Fruit fly (Drosophila melanogaster) whole organism, embryonic: ENCODE measurements around the gene CG15876.
A peak's percentile ranks its signal among the peaks of the same experiment; 100 is the strongest.

Experiments used
- Abd-B ChIP-seq: fragments of 200-800 bp; sonication (Bioruptor generic); optimal IDR thresholded peaks from 2 replicates; lab custom pipeline; 2018; ENCODE audit warnings: missing biosample characterization, mild to moderate bottlenecking, missing genetic modification characterization, moderate library complexity
- Asciz ChIP-seq: fragments of 200-800 bp; sonication (Bioruptor generic); optimal IDR thresholded peaks from 2 replicates; lab custom pipeline; 2017; ENCODE audit warnings: missing biosample characterization, mild to moderate bottlenecking, missing genetic modification characterization, missing genetic modification reagents
- Atf-2 ChIP-seq: fragments of 200-800 bp; sonication (Bioruptor generic); optimal IDR thresholded peaks from 2 replicates; lab custom pipeline; 2016; ENCODE audit warnings: missing biosample characterization, missing genetic modification characterization
- CG10274 ChIP-seq: fragments of 200-800 bp; sonication (Bioruptor generic); optimal IDR thresholded peaks from 3 replicates; lab custom pipeline; 2017; ENCODE audit warnings: missing biosample characterization, mild to moderate bottlenecking, missing genetic modification characterization
- CG10366 ChIP-seq: fragments of 200-800 bp; sonication (Bioruptor generic); IDR thresholded peaks from 2 replicates; pipeline ENCODE4 v1.3.6; 2022; ENCODE audit warnings: missing biosample characterization, missing genetic modification characterization
- CG10959 ChIP-seq: fragments of 200-800 bp; sonication (Bioruptor generic); IDR thresholded peaks from 2 replicates; pipeline ENCODE4 v1.3.6; 2022; ENCODE audit warnings: missing biosample characterization, missing genetic modification characterization
- CG11723 ChIP-seq: fragments of 200-800 bp; sonication (Bioruptor generic); optimal IDR thresholded peaks from 2 replicates; lab custom pipeline; 2017; ENCODE audit warnings: missing biosample characterization, mild to moderate bottlenecking, missing genetic modification characterization
- CG1233 ChIP-seq: fragments of 200-800 bp; sonication (Bioruptor generic); optimal IDR thresholded peaks from 4 replicates; lab custom pipeline; 2018; ENCODE audit warnings: missing biosample characterization, mild to moderate bottlenecking, missing genetic modification characterization
- CG12391 ChIP-seq: fragments of 200-800 bp; sonication (Bioruptor generic); optimal IDR thresholded peaks from 3 replicates; lab custom pipeline; 2018; ENCODE audit warnings: missing biosample characterization, mild to moderate bottlenecking, missing genetic modification characterization, moderate library complexity
- CG12659 ChIP-seq: fragments of 200-800 bp; sonication (Bioruptor generic); optimal IDR thresholded peaks from 3 replicates; lab custom pipeline; 2017; ENCODE audit warnings: mild to moderate bottlenecking, missing biosample characterization, missing genetic modification reagents, missing genetic modification characterization
- CG12769 ChIP-seq: fragments of 200-800 bp; sonication (Bioruptor generic); optimal IDR thresholded peaks from 2 replicates; lab custom pipeline; 2019; ENCODE audit warnings: missing biosample characterization, mild to moderate bottlenecking, missing genetic modification characterization, moderate library complexity
- CG13624 ChIP-seq: fragments of 200-800 bp; sonication (Bioruptor generic); optimal IDR thresholded peaks from 2 replicates; lab custom pipeline; 2016; ENCODE audit warnings: missing biosample characterization, missing genetic modification characterization
- CG13775 ChIP-seq: fragments of 200-800 bp; sonication (Bioruptor generic); optimal IDR thresholded peaks from 3 replicates; lab custom pipeline; 2017; ENCODE audit warnings: missing biosample characterization, mild to moderate bottlenecking, missing genetic modification characterization
- CG1529 ChIP-seq: fragments of 200-800 bp; sonication (Bioruptor generic); optimal IDR thresholded peaks from 3 replicates; lab custom pipeline; 2018; ENCODE audit warnings: missing biosample characterization, missing genetic modification characterization
- CG1603 ChIP-seq: fragments of 200-800 bp; sonication (Bioruptor generic); optimal IDR thresholded peaks from 2 replicates; lab custom pipeline; 2019; ENCODE audit warnings: missing biosample characterization, mild to moderate bottlenecking, missing genetic modification characterization, moderate library complexity
- CG17328 ChIP-seq: fragments of 200-800 bp; sonication (Bioruptor generic); IDR thresholded peaks from 2 replicates; pipeline ENCODE4 v1.3.6; 2022; ENCODE audit warnings: missing biosample characterization, missing genetic modification characterization
- CG17829 ChIP-seq: fragments of 200-800 bp; optimal IDR thresholded peaks from 2 replicates; lab custom pipeline; 2019; ENCODE audit warnings: missing biosample characterization, mild to moderate bottlenecking, missing genetic modification characterization, moderate library complexity
- CG18476 ChIP-seq: fragments of 200-800 bp; sonication (Bioruptor generic); optimal IDR thresholded peaks from 2 replicates; lab custom pipeline; 2016; ENCODE audit warnings: missing biosample characterization, mild to moderate bottlenecking, missing genetic modification characterization
- CG2202 ChIP-seq: fragments of 200-800 bp; sonication (Bioruptor generic); optimal IDR thresholded peaks from 2 replicates; lab custom pipeline; 2018; ENCODE audit warnings: missing biosample characterization, mild to moderate bottlenecking, missing genetic modification characterization
- CG2875 ChIP-seq: fragments of 200-800 bp; sonication (Bioruptor generic); optimal IDR thresholded peaks from 2 replicates; lab custom pipeline; 2017; ENCODE audit warnings: missing biosample characterization, mild to moderate bottlenecking, missing genetic modification characterization, missing genetic modification reagents
- CG3847 ChIP-seq: fragments of 200-800 bp; sonication (Bioruptor generic); IDR thresholded peaks from 2 replicates; pipeline ENCODE4 v1.3.6; 2022; ENCODE audit warnings: missing biosample characterization, missing genetic modification characterization
- CG4730 ChIP-seq: fragments of 200-800 bp; sonication (Bioruptor generic); IDR thresholded peaks from 2 replicates; pipeline ENCODE4 v1.3.6; 2022; ENCODE audit warnings: missing biosample characterization, missing genetic modification characterization
- CG5953 ChIP-seq: fragments of 200-800 bp; sonication (Bioruptor generic); IDR thresholded peaks from 2 replicates; pipeline ENCODE4 v1.3.6; 2022; ENCODE audit warnings: missing biosample characterization, missing genetic modification characterization
- CG7271 ChIP-seq: fragments of 200-800 bp; sonication (Bioruptor generic); optimal IDR thresholded peaks from 2 replicates; lab custom pipeline; 2018; ENCODE audit warnings: missing biosample characterization, mild to moderate bottlenecking, missing genetic modification characterization, moderate library complexity
- CG8359 ChIP-seq: fragments of 200-800 bp; sonication (Bioruptor generic); optimal IDR thresholded peaks from 2 replicates; lab custom pipeline; 2017; ENCODE audit warnings: missing biosample characterization, mild to moderate bottlenecking, missing genetic modification characterization, borderline replicate concordance
- CG8924 ChIP-seq: fragments of 200-800 bp; optimal IDR thresholded peaks from 3 replicates; lab custom pipeline; 2019; ENCODE audit warnings: missing biosample characterization, mild to moderate bottlenecking, missing genetic modification characterization, moderate library complexity
- CG9437 ChIP-seq: fragments of 200-800 bp; sonication (Bioruptor generic); optimal IDR thresholded peaks from 2 replicates; lab custom pipeline; 2018; ENCODE audit warnings: missing biosample characterization, mild to moderate bottlenecking, missing genetic modification characterization
- Dfd ChIP-seq, 2 experiments: fragments of >200 bp; optimal IDR thresholded peaks; 2 replicates each; lab custom pipeline; 2017; ENCODE audit warnings: missing biosample characterization in 2 of 2, missing genetic modification characterization in 2 of 2
- Lim3 ChIP-seq: fragments of 200-800 bp; sonication (Bioruptor generic); IDR thresholded peaks from 2 replicates; pipeline ENCODE4 v1.3.6; 2022; ENCODE audit warnings: missing biosample characterization, missing genetic modification characterization
- Mad ChIP-seq: fragments of 200-800 bp; sonication (Bioruptor generic); optimal IDR thresholded peaks from 2 replicates; lab custom pipeline; 2016; ENCODE audit warnings: missing biosample characterization, missing genetic modification characterization
- Med ChIP-seq: fragments of 200-800 bp; sonication (Bioruptor generic); peaks from one replicate; lab custom pipeline; 2016; ENCODE audit warnings: missing biosample characterization, missing genetic modification characterization, mild to moderate bottlenecking, inconsistent platforms, moderate library complexity
- Nf-YA ChIP-seq: fragments of 200-800 bp; sonication (Bioruptor generic); IDR thresholded peaks from 2 replicates; pipeline ENCODE4 v1.3.6; 2022; ENCODE audit warnings: missing biosample characterization, missing genetic modification characterization
- Nf-YC ChIP-seq: fragments of 200-800 bp; optimal IDR thresholded peaks from 3 replicates; lab custom pipeline; 2019; ENCODE audit warnings: missing biosample characterization, mild to moderate bottlenecking, missing genetic modification characterization, moderate library complexity
- Opbp ChIP-seq: fragments of 200-800 bp; sonication (Bioruptor generic); IDR thresholded peaks from 3 replicates; pipeline ENCODE4 v1.3.6; 2022; ENCODE audit warnings: missing biosample characterization, missing genetic modification characterization; ENCODE audit not compliant: partially characterized antibody
- Rx ChIP-seq: fragments of 200-800 bp; sonication (Bioruptor generic); IDR thresholded peaks from 2 replicates; pipeline ENCODE4 v1.3.6; 2022; ENCODE audit warnings: missing biosample characterization, missing genetic modification characterization
- br ChIP-seq: fragments of >200 bp; optimal IDR thresholded peaks from 2 replicates; lab custom pipeline; 2017
- cato ChIP-seq: fragments of 200-800 bp; sonication (Bioruptor generic); optimal IDR thresholded peaks from 2 replicates; lab custom pipeline; 2016; ENCODE audit warnings: missing biosample characterization, missing genetic modification characterization, borderline replicate concordance
- gsb ChIP-seq: fragments of 200-800 bp; sonication (Bioruptor generic); IDR thresholded peaks from 2 replicates; pipeline ENCODE4 v1.3.6; 2022; ENCODE audit warnings: missing biosample characterization, missing genetic modification characterization
- hb ChIP-seq: fragments of 200-800 bp; sonication (Bioruptor generic); IDR thresholded peaks from 3 replicates; pipeline ENCODE4 v1.3.6; 2022; ENCODE audit warnings: missing biosample characterization, missing genetic modification characterization; ENCODE audit not compliant: partially characterized antibody
- jumu ChIP-seq: fragments of 200-800 bp; sonication (Bioruptor generic); optimal IDR thresholded peaks from 3 replicates; lab custom pipeline; 2016; ENCODE audit warnings: missing biosample characterization, missing genetic modification characterization
- lbe ChIP-seq: fragments of 200-800 bp; sonication (Bioruptor generic); optimal IDR thresholded peaks from 2 replicates; lab custom pipeline; 2016; ENCODE audit warnings: missing biosample characterization, mild to moderate bottlenecking, missing genetic modification characterization
- maf-S ChIP-seq: fragments of 200-800 bp; sonication (Bioruptor generic); optimal IDR thresholded peaks from 2 replicates; lab custom pipeline; 2016; ENCODE audit warnings: missing biosample characterization, missing genetic modification characterization
- mirr ChIP-seq: fragments of 200-800 bp; sonication (Bioruptor generic); optimal IDR thresholded peaks from 3 replicates; lab custom pipeline; 2018; ENCODE audit warnings: missing biosample characterization, mild to moderate bottlenecking, missing genetic modification characterization
- nom ChIP-seq: fragments of 200-800 bp; sonication (Bioruptor generic); optimal IDR thresholded peaks from 2 replicates; lab custom pipeline; 2017; ENCODE audit warnings: missing biosample characterization, missing genetic modification characterization, mild to moderate bottlenecking, moderate library complexity, missing genetic modification reagents
- peb ChIP-seq: fragments of 200-800 bp; sonication (Bioruptor generic); IDR thresholded peaks from 2 replicates; pipeline ENCODE4 v1.3.6; 2022; ENCODE audit warnings: missing biosample characterization, missing genetic modification characterization
- sd ChIP-seq: fragments of 200-800 bp; sonication (Bioruptor generic); optimal IDR thresholded peaks from 3 replicates; lab custom pipeline; 2018; ENCODE audit warnings: missing biosample characterization, mild to moderate bottlenecking, missing genetic modification characterization, moderate library complexity
- tap ChIP-seq: fragments of 200-800 bp; optimal IDR thresholded peaks from 3 replicates; lab custom pipeline; 2019; ENCODE audit warnings: missing biosample characterization, mild to moderate bottlenecking, missing genetic modification characterization, moderate library complexity
- tin ChIP-seq: fragments of 200-800 bp; sonication (Bioruptor generic); optimal IDR thresholded peaks from 3 replicates; lab custom pipeline; 2016; ENCODE audit warnings: missing biosample characterization, missing genetic modification characterization
- tll ChIP-seq, 2 experiments: fragments of 200-800 bp in 1 of 2; fragments of >200 bp in 1 of 2; sonication (Bioruptor generic) in 1 of 2; optimal IDR thresholded peaks; 2 replicates each; lab custom pipeline; 2017 to 2019; ENCODE audit warnings: missing biosample characterization in 2 of 2, missing genetic modification characterization in 2 of 2, mild to moderate bottlenecking in 1 of 2, moderate library complexity in 1 of 2
- toy ChIP-seq: fragments of 200-800 bp; sonication (Bioruptor generic); IDR thresholded peaks from 2 replicates; pipeline ENCODE4 v1.3.6; 2022; ENCODE audit warnings: missing biosample characterization, missing genetic modification characterization
- trh ChIP-seq: fragments of 200-800 bp; sonication (Bioruptor generic); optimal IDR thresholded peaks from 2 replicates; lab custom pipeline; 2016; ENCODE audit warnings: missing biosample characterization, missing genetic modification characterization

CG15876 gene

DNA sequence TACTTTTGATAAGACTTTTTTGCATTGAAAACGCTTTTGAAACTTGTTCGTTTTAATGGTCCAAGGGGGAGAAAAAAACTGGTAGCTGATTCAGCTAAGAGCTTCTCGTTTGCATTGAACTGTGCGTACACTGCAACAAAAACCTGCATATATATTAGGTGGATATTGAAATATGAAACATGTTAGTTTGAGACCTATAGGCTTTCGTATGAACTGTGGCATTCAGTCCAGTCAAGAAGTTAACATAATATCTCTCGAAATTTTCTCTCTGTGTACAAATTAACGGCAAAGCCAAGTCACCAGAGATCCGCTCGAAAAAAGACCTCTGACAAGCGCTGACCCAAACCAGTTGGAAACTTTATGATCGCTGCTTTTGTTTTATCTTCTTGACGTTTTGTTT, 3.4 kb upstream of the CG15876 start (continued):
- TF ChIP-seq CG12769 (peak; percentile 89), gsb (GFP tag; lab: Robert Waterston, UW) (peak; percentile 79), CG13775 (GFP tag; lab: Kevin White, UChicago) (peak; percentile 63), CG10366 (peak; percentile 82), CG3847 (GFP tag; lab: Robert Waterston, UW) (peak; percentile 71), cato (peak; percentile 48), CG1603 (peak; percentile 87), Nf-YC (tag; lab: Kevin White, UChicago) (peak; percentile 52), CG13624 (GFP tag; lab: Kevin White, UChicago) (peak; percentile 87), nom (GFP tag; lab: Kevin White, UChicago) (peak; percentile 46), peb (GFP tag; lab: Robert Waterston, UW) (peak; percentile 57; the same call in 1 of the 2 replicates), CG7271 (tag; lab: Kevin White, UChicago) (no peak), tll (GFP tag; optimal IDR thresholded peaks at IDR 0.05; lab: Kevin White, UChicago) (no peak), CG1233 (GFP tag; lab: Kevin White, UChicago) (peak; percentile 67), CG17328 (GFP tag; lab: Robert Waterston, UW) (peak; percentile 84), CG9437 (GFP tag; lab: Kevin White, UChicago) (peak; percentile 73), CG17829 (peak; percentile 72), CG10959 (GFP tag; lab: Robert Waterston, UW) (peak; percentile 65; the same call in 1 of the 2 replicates), CG8924 (tag; lab: Kevin White, UChicago) (peak; percentile 82), toy (peak; percentile 19; the same call in 1 of the 2 replicates), CG8359 (GFP tag; lab: Kevin White, UChicago) (peak; percentile 61), Atf-2 (GFP tag; lab: Kevin White, UChicago) (peak; percentile 71), CG2875 (GFP tag; lab: Kevin White, UChicago) (peak; percentile 50), CG5953 (GFP tag; lab: Robert Waterston, UW) (peak; percentile 81), trh (peak; percentile 60), hb (GFP tag; lab: Robert Waterston, UW) (no peak), sd (tag; lab: Kevin White, UChicago) (peak; percentile 54), br (lab: Kevin White, UChicago) (no peak), Asciz (GFP tag; lab: Kevin White, UChicago) (peak; percentile 62), Rx (GFP tag; lab: Robert Waterston, UW) (peak; percentile 81), jumu (GFP tag; lab: Kevin White, UChicago) (peak; percentile 65), CG11723 (GFP tag; lab: Kevin White, UChicago) (peak; percentile 77), CG12391 (peak; percentile 82), mirr (GFP tag; lab: Kevin White, UChicago) (peak; percentile 59), Abd-B (GFP tag; lab: Kevin White, UChicago) (peak; percentile 75), lbe (GFP tag; lab: Kevin White, UChicago) (peak; percentile 19), CG12659 (GFP tag; lab: Kevin White, UChicago) (peak; percentile 87), CG1529 (GFP tag; lab: Kevin White, UChicago) (peak; percentile 71), Mad (peak; percentile 86), Dfd (GFP tag; optimal IDR thresholded peaks at IDR 0.05; lab: Kevin White, UChicago) (no peak), CG2202 (tag; lab: Kevin White, UChicago) (peak; percentile 52), CG10274 (GFP tag; lab: Kevin White, UChicago) (peak; percentile 63), Med (GFP tag; lab: Kevin White, UChicago) (peak; percentile 98), CG18476 (peak; percentile 70), Opbp (GFP tag; lab: Robert Waterston, UW) (no peak), maf-S (GFP tag; lab: Kevin White, UChicago) (peak; percentile 77), CG4730 (GFP tag; lab: Robert Waterston, UW) (peak; percentile 72), tin (GFP tag; lab: Kevin White, UChicago) (peak; percentile 86), tap (peak; percentile 76), Nf-YA (peak; percentile 77), Lim3 (no peak)
